Worm (Caenorhabditis elegans) whole organism, dauer: ENCODE measurements around the gene gtf-2A2.

Experiments
- unc-62 ChIP-seq: sonication (generic microtip); optimal IDR thresholded peaks from 2 replicates; lab custom pipeline; 2017; ENCODE audit warnings: missing biosample characterization, missing genetic modification reagents, missing genetic modification characterization

Gene gtf-2A2

ce11 chrIII:12662186-12662585 lies 37.6 kb downstream of the gtf-2A2 start, which contains the start of gene tpst-1:
tpst-1 (minus strand) TSS chrIII:12662286.
- no peak for TF ChIP-seq unc-62 (GFP tag; lab: Kevin White, UChicago)

ce11 chrIII:12668821-12669220 lies 44.3 kb downstream of the gtf-2A2 start:
- no peak for TF ChIP-seq unc-62 (GFP tag; lab: Kevin White, UChicago)

- no peak for TF ChIP-seq unc-62 (GFP tag; lab: Kevin White, UChicago)
These were observed 48.9 kb downstream of the gtf-2A2 start, which contains the start of the genes taf-7.2 and elpc-2 for ce11 chrIII:12673382-12673970. taf-7.2 (minus strand) TSS chrIII:12673423. elpc-2 (plus strand) TSS chrIII:12673677.
